Fruit fly (Drosophila melanogaster): ENCODE results near the gene CG44422.

Gene CG44422

DNA sequence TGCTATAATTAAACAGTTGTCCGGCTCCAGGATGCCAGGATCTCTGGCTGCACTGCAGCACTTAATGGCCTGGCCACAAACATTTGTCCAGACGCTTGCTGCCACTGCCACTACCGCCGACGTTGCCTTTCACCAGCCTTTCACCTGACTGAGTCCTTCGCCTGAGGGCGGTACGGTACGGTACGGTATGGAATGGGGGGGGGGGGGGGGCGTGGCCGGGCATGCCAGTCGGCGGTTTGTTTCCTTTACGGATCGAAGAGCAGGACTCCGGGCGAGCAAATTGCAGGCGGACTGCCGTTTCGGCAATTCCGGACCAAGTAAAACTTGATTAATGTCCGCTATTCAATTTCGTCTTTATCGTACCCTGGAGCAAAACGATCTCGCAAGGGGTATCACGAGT is 99.5 kb downstream of the CG44422 start:
- no peak for TF ChIP-seq CG8478 (optimal IDR thresholded peaks at IDR 0.05)
- TF ChIP-seq pan (optimal IDR thresholded peaks at IDR 0.05): no peak
- no peak for TF ChIP-seq psq (optimal IDR thresholded peaks at IDR 0.05)
- no peak for TF ChIP-seq Dll (optimal IDR thresholded peaks at IDR 0.05)
- no peak for TF ChIP-seq EcR (GFP tag; optimal IDR thresholded peaks at IDR 0.05)
- TF ChIP-seq usp (GFP tag; optimal IDR thresholded peaks at IDR 0.05): no peak

- TF ChIP-seq pan (optimal IDR thresholded peaks at IDR 0.05) (no peak), EcR (GFP tag; optimal IDR thresholded peaks at IDR 0.05) (no peak), usp (GFP tag; optimal IDR thresholded peaks at IDR 0.05) (no peak), psq (optimal IDR thresholded peaks at IDR 0.05) (no peak), Dll (optimal IDR thresholded peaks at IDR 0.05) (no peak), CG8478 (optimal IDR thresholded peaks at IDR 0.05) (no peak)
Measured at dm6 chrX:11201948-11202347, 100.6 kb downstream of the CG44422 start, which contains the start of gene CG11106. Gene CG11106, plus strand, starts transcription at chrX:11202248.

- TF ChIP-seq pan (optimal IDR thresholded peaks at IDR 0.05) (no peak), EcR (GFP tag; optimal IDR thresholded peaks at IDR 0.05) (no peak)
Measured at dm6 chrX:11182631-11183030, 120.0 kb downstream of the CG44422 start, which contains the start of gene CG15200. Gene CG15200, plus strand, starts transcription at chrX:11182931.

- TF ChIP-seq EcR (GFP tag; optimal IDR thresholded peaks at IDR 0.05) (no peak), CG8478 (optimal IDR thresholded peaks at IDR 0.05) (no peak), usp (GFP tag; optimal IDR thresholded peaks at IDR 0.05) (no peak)
Measured at dm6 chrX:11176073-11176472, 126.5 kb downstream of the CG44422 start.

DNA sequence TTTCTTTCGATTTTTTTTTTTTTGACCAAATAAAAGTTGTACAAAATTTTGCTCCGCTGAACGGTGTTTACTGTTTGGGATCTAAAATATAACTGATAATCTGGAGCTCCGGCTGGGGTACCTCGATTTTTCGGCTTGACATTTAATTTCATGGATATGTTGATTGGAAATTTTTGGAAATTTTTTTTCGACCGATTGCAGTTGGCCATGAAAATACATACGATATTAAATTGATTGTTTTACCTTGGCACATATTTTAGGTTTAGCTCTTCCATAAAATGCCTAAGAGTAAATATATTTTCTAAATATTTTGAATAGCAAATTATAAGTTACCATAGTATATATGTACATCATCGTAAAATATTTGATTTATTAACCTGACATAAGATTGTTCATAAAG is 132.0 kb downstream of the CG44422 start, which contains the start of gene CG1394:
TSS of gene CG1394 (minus strand) at position 101 of the 400 bp plus-strand sequence.
- TF ChIP-seq usp (GFP tag; optimal IDR thresholded peaks at IDR 0.05) (no peak), pan (optimal IDR thresholded peaks at IDR 0.05) (no peak), Dll (optimal IDR thresholded peaks at IDR 0.05) (no peak), psq (optimal IDR thresholded peaks at IDR 0.05) (no peak), CG8478 (optimal IDR thresholded peaks at IDR 0.05) (no peak), EcR (GFP tag; optimal IDR thresholded peaks at IDR 0.05) (no peak)

Data from whole organism.